Fruit fly (Drosophila melanogaster): ENCODE measurements around the gene Papst2.

Papst2 gene

DNA sequence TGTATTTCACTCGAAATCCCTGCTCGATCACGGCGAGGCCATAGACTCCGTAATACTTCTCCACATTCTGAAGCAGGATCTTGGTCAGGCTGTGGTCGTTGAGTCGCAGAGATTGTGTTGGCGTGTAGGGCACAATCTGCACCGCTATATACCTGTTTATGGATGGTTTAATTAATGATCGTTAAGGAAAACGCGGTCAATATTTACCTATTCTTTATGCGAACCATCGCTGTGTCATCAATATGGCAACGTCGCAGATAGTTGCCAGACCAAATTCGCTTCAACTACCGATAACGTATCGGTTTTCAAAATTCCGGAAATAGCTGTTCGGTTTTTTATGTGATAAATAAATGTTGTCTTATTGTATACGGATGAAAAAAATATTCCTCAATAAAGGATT lies 2.2 kb downstream of the Papst2 start, which contains the start of gene Pop5 (continued):
- TF ChIP-seq trem (tag; optimal IDR thresholded peaks at IDR 0.05) (peak; percentile 88), CG30020 (tag; optimal IDR thresholded peaks at IDR 0.05) (peak; percentile 28), trh (GFP tag; optimal IDR thresholded peaks at IDR 0.05) (no peak), Fer2 (tag; optimal IDR thresholded peaks at IDR 0.05) (no peak), Sox102F (GFP tag; optimal IDR thresholded peaks at IDR 0.05) (no peak), CG16863 (GFP tag; optimal IDR thresholded peaks at IDR 0.05) (peak; percentile 13), Jarid2 (GFP tag; optimal IDR thresholded peaks at IDR 0.05) (no peak), CG14667 (GFP tag; IDR thresholded peaks at IDR 0.05) (no peak), PHDP (tag; optimal IDR thresholded peaks at IDR 0.05) (peak; percentile 38), Mes4 (GFP tag; optimal IDR thresholded peaks at IDR 0.05) (peak; percentile 0), lbe (GFP tag; optimal IDR thresholded peaks at IDR 0.05) (no peak), CG3995 (GFP tag; optimal IDR thresholded peaks at IDR 0.05) (peak; percentile 63), CG3281 (GFP tag; optimal IDR thresholded peaks at IDR 0.05) (peak; percentile 19), CG16813 (GFP tag; IDR thresholded peaks at IDR 0.05; ENCODE audit: partially characterized antibody) (no peak), pzg (GFP tag; optimal IDR thresholded peaks at IDR 0.05) (peak; percentile 69), fd64A (GFP tag; optimal IDR thresholded peaks at IDR 0.05) (peak; percentile 36), CG14441 (GFP tag; IDR thresholded peaks at IDR 0.05) (no peak), zfh2 (GFP tag; optimal IDR thresholded peaks at IDR 0.05) (no peak), CG15073 (GFP tag; optimal IDR thresholded peaks at IDR 0.05) (no peak), CG10959 (GFP tag; IDR thresholded peaks at IDR 0.05) (no peak), dimm (GFP tag; IDR thresholded peaks at IDR 0.05) (no peak), sens (GFP tag) (peak; percentile 54), so (GFP tag; IDR thresholded peaks at IDR 0.05) (no peak), CG11504 (tag; optimal IDR thresholded peaks at IDR 0.05) (no peak), ap (GFP tag; IDR thresholded peaks at IDR 0.05) (no peak), Opbp (GFP tag; IDR thresholded peaks at IDR 0.05; ENCODE audit: partially characterized antibody) (0 out of 3 replicates have a peak, but pooled peaks have one; percentile 24), CG10147 (GFP tag; optimal IDR thresholded peaks at IDR 0.05) (no peak), CG10979 (tag; optimal IDR thresholded peaks at IDR 0.05) (peak; percentile 11), odd (GFP tag; optimal IDR thresholded peaks at IDR 0.05) (no peak), Usf (GFP tag; optimal IDR thresholded peaks at IDR 0.05) (no peak), grau (tag; optimal IDR thresholded peaks at IDR 0.05) (no peak), Hand (GFP tag; optimal IDR thresholded peaks at IDR 0.05) (no peak), MESR4 (GFP tag; optimal IDR thresholded peaks at IDR 0.05) (peak; percentile 54), corto (GFP tag; optimal IDR thresholded peaks at IDR 0.05) (no peak), Bteb2 (GFP tag; optimal IDR thresholded peaks at IDR 0.05) (no peak), zen (tag; optimal IDR thresholded peaks at IDR 0.05) (peak; percentile 28), Sry-β (GFP tag; optimal IDR thresholded peaks at IDR 0.05) (no peak), YL-1 (GFP tag; optimal IDR thresholded peaks at IDR 0.05) (peak; percentile 36), ATbp (GFP tag; optimal IDR thresholded peaks at IDR 0.05) (peak; percentile 5), Nf-YC (tag; optimal IDR thresholded peaks at IDR 0.05) (no peak), Dek (tag; optimal IDR thresholded peaks at IDR 0.05) (no peak), CG13123 (GFP tag; optimal IDR thresholded peaks at IDR 0.05) (no peak), CG18011 (GFP tag; optimal IDR thresholded peaks at IDR 0.05) (peak; percentile 12), C15 (GFP tag; IDR thresholded peaks at IDR 0.05) (no peak), Vsx1 (GFP tag; optimal IDR thresholded peaks at IDR 0.05) (no peak), caup (GFP tag; optimal IDR thresholded peaks at IDR 0.05; ENCODE audit: severe bottlenecking) (no peak), CG30403 (GFP tag; optimal IDR thresholded peaks at IDR 0.05) (no peak), slp2 (GFP tag; optimal IDR thresholded peaks at IDR 0.05) (no peak), Rfx (GFP tag; IDR thresholded peaks at IDR 0.05) (peak; percentile 45; the same call in 1 of the 2 replicates), CG9437 (GFP tag; optimal IDR thresholded peaks at IDR 0.05) (peak; percentile 5), Hmr (GFP tag; optimal IDR thresholded peaks at IDR 0.05) (no peak)

Data from whole organism, embryonic.